Fruit fly (Drosophila melanogaster) whole organism, prepupa: ENCODE results near the gene shi.

Source experiments
- CG16779 ChIP-seq: fragments of 200-800 bp; sonication (Bioruptor generic); optimal IDR thresholded peaks from 3 replicates; lab custom pipeline; 2017; ENCODE audit warnings: missing biosample characterization, mild to moderate bottlenecking, missing genetic modification characterization
- CG6163 ChIP-seq: fragments of 200-800 bp; sonication (Bioruptor generic); IDR thresholded peaks from 3 replicates; pipeline ENCODE4 v1.3.6; 2022; ENCODE audit warnings: missing biosample characterization, missing genetic modification characterization
- Eip75B ChIP-seq: fragments of 200-800 bp; sonication (Bioruptor generic); optimal IDR thresholded peaks from 3 replicates; lab custom pipeline; 2016; ENCODE audit warnings: missing biosample characterization, missing genetic modification characterization
- Hr38 ChIP-seq: sonication (Bioruptor generic); optimal IDR thresholded peaks from 2 replicates; lab custom pipeline; 2016; ENCODE audit warnings: missing biosample characterization, missing genetic modification characterization
- Lpt ChIP-seq: fragments of 200-800 bp; sonication (Bioruptor generic); optimal IDR thresholded peaks from 3 replicates; lab custom pipeline; 2016; ENCODE audit warnings: missing biosample characterization, missing genetic modification characterization
- cyc ChIP-seq: fragments of 200-800 bp; sonication (Bioruptor generic); optimal IDR thresholded peaks from 3 replicates; lab custom pipeline; 2016; ENCODE audit warnings: missing biosample characterization, missing genetic modification characterization
- lz ChIP-seq: fragments of 200-800 bp; sonication (Bioruptor generic); optimal IDR thresholded peaks from 3 replicates; lab custom pipeline; 2016; ENCODE audit warnings: missing biosample characterization, missing genetic modification characterization

DNA sequence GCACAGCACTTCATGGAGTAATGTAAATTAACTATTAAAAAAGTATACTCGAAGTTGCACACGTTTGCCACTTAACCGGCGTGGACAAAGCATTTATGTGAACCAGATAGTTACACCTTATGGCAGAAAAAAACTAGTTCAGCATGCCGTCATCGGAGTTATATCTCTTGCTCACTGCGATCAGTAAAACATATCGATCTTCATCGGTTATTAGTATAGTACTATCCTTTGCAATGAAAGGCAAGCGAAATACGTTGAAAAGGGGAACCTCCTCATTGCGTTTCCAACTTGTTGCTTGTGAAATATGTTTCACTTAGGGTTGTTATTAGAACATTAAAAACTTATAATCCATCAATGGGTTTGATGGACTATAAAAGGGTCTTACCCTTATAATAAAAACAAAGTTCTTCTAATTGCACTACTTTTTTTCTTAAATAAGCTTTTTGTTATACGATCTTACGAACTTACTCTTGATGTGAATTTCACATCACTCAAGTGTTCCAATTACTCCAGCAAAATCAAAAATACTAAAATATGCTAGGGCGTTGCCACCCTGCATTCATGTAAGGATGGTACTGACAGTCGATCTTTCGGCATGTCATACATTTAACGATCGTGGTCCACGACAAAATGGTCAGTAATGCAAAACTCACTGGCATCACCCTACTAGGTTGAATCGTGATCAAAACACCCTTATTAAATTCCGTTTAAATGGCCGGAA is 17.8 kb downstream of the shi start, which contains the start of gene CycD:
- TF ChIP-seq CG6163 (no peak), lz (no peak), cyc (GFP tag; lab: Kevin White, UChicago) (no peak), Eip75B (no peak), Hr38 (GFP tag; lab: Kevin White, UChicago) (no peak), CG16779 (tag; lab: Kevin White, UChicago) (no peak), Lpt (GFP tag; lab: Kevin White, UChicago) (no peak)
